Fruit fly (Drosophila melanogaster) whole organism, embryonic: ENCODE results near the gene CG6788.
A peak's percentile ranks its signal among the peaks of the same experiment; 100 is the strongest.

Source experiments
- B-H2 ChIP-seq: fragments of 200-800 bp; sonication (Bioruptor generic); optimal IDR thresholded peaks from 2 replicates; lab custom pipeline; 2018; ENCODE audit warnings: missing biosample characterization, mild to moderate bottlenecking, missing genetic modification characterization
- CG10147 ChIP-seq: fragments of 200-800 bp; sonication (Bioruptor generic); optimal IDR thresholded peaks from 2 replicates; lab custom pipeline; 2019; ENCODE audit warnings: missing biosample characterization, mild to moderate bottlenecking, missing genetic modification characterization, moderate library complexity
- CG10267 ChIP-seq: fragments of 200-800 bp; sonication (Bioruptor generic); optimal IDR thresholded peaks from 2 replicates; lab custom pipeline; 2018; ENCODE audit warnings: missing biosample characterization, mild to moderate bottlenecking, missing genetic modification characterization, moderate library complexity
- CG10979 ChIP-seq: fragments of 200-800 bp; sonication (Bioruptor generic); optimal IDR thresholded peaks from 2 replicates; lab custom pipeline; 2018; ENCODE audit warnings: missing biosample characterization, mild to moderate bottlenecking, missing genetic modification characterization, moderate library complexity
- CG12299 ChIP-seq: fragments of 200-800 bp; sonication (Bioruptor generic); optimal IDR thresholded peaks from 2 replicates; lab custom pipeline; 2018; ENCODE audit warnings: missing biosample characterization, mild to moderate bottlenecking, missing genetic modification characterization
- CG12391 ChIP-seq: fragments of 200-800 bp; sonication (Bioruptor generic); optimal IDR thresholded peaks from 3 replicates; lab custom pipeline; 2018; ENCODE audit warnings: missing biosample characterization, mild to moderate bottlenecking, missing genetic modification characterization, moderate library complexity
- CG12659 ChIP-seq: fragments of 200-800 bp; sonication (Bioruptor generic); optimal IDR thresholded peaks from 3 replicates; lab custom pipeline; 2017; ENCODE audit warnings: mild to moderate bottlenecking, missing biosample characterization, missing genetic modification reagents, missing genetic modification characterization
- CG13296 ChIP-seq: fragments of 200-800 bp; sonication (Bioruptor generic); optimal IDR thresholded peaks from 3 replicates; lab custom pipeline; 2018; ENCODE audit warnings: missing biosample characterization, mild to moderate bottlenecking, missing genetic modification characterization
- CG13775 ChIP-seq: fragments of 200-800 bp; sonication (Bioruptor generic); optimal IDR thresholded peaks from 3 replicates; lab custom pipeline; 2017; ENCODE audit warnings: missing biosample characterization, mild to moderate bottlenecking, missing genetic modification characterization
- CG14710 ChIP-seq: fragments of 200-800 bp; sonication (Bioruptor generic); optimal IDR thresholded peaks from 3 replicates; lab custom pipeline; 2019; ENCODE audit warnings: missing biosample characterization, mild to moderate bottlenecking, missing genetic modification characterization, moderate library complexity
- CG1603 ChIP-seq: fragments of 200-800 bp; sonication (Bioruptor generic); optimal IDR thresholded peaks from 2 replicates; lab custom pipeline; 2019; ENCODE audit warnings: missing biosample characterization, mild to moderate bottlenecking, missing genetic modification characterization, moderate library complexity
- CG17186 ChIP-seq: fragments of 200-800 bp; sonication (Bioruptor generic); optimal IDR thresholded peaks from 3 replicates; lab custom pipeline; 2017; ENCODE audit warnings: missing biosample characterization, missing genetic modification reagents, missing genetic modification characterization
- CG17829 ChIP-seq: fragments of 200-800 bp; optimal IDR thresholded peaks from 2 replicates; lab custom pipeline; 2019; ENCODE audit warnings: missing biosample characterization, mild to moderate bottlenecking, missing genetic modification characterization, moderate library complexity
- CG18262 ChIP-seq: fragments of 200-800 bp; optimal IDR thresholded peaks from 3 replicates; lab custom pipeline; 2019; ENCODE audit warnings: missing biosample characterization, mild to moderate bottlenecking, missing genetic modification characterization, moderate library complexity
- CG2712 ChIP-seq: fragments of 200-800 bp; optimal IDR thresholded peaks from 3 replicates; lab custom pipeline; 2019; ENCODE audit warnings: missing biosample characterization, mild to moderate bottlenecking, missing genetic modification characterization, moderate library complexity
- CG30020 ChIP-seq: fragments of 200-800 bp; optimal IDR thresholded peaks from 2 replicates; lab custom pipeline; 2019; ENCODE audit warnings: missing biosample characterization, mild to moderate bottlenecking, missing genetic modification characterization, moderate library complexity
- CG30403 ChIP-seq: fragments of 200-800 bp; sonication (Bioruptor generic); optimal IDR thresholded peaks from 3 replicates; lab custom pipeline; 2016; ENCODE audit warnings: missing biosample characterization, missing genetic modification characterization
- CG31441 ChIP-seq: fragments of 200-800 bp; sonication (Bioruptor generic); IDR thresholded peaks from 2 replicates; pipeline ENCODE4 v1.3.6; 2022; ENCODE audit warnings: missing biosample characterization, missing genetic modification characterization
- CG32767 ChIP-seq: fragments of 200-800 bp; sonication (Bioruptor generic); IDR thresholded peaks from 2 replicates; pipeline ENCODE4 v1.3.6; 2022; ENCODE audit warnings: missing biosample characterization, missing genetic modification characterization
- CG33557 ChIP-seq: fragments of 200-800 bp; sonication (Bioruptor generic); optimal IDR thresholded peaks from 2 replicates; lab custom pipeline; 2019; ENCODE audit warnings: missing biosample characterization, mild to moderate bottlenecking, missing genetic modification characterization, moderate library complexity
- CG3847 ChIP-seq: fragments of 200-800 bp; sonication (Bioruptor generic); IDR thresholded peaks from 2 replicates; pipeline ENCODE4 v1.3.6; 2022; ENCODE audit warnings: missing biosample characterization, missing genetic modification characterization
- CG4617 ChIP-seq: fragments of 200-800 bp; sonication (Bioruptor generic); optimal IDR thresholded peaks from 3 replicates; lab custom pipeline; 2016; ENCODE audit warnings: missing biosample characterization, missing genetic modification characterization, borderline replicate concordance
- CG4854 ChIP-seq: fragments of 200-800 bp; sonication (Bioruptor generic); optimal IDR thresholded peaks from 2 replicates; lab custom pipeline; 2016; ENCODE audit warnings: missing biosample characterization, missing genetic modification characterization, inconsistent platforms
- CG8924 ChIP-seq: fragments of 200-800 bp; optimal IDR thresholded peaks from 3 replicates; lab custom pipeline; 2019; ENCODE audit warnings: missing biosample characterization, mild to moderate bottlenecking, missing genetic modification characterization, moderate library complexity
- CG9727 ChIP-seq: fragments of 200-800 bp; sonication (Bioruptor generic); optimal IDR thresholded peaks from 3 replicates; lab custom pipeline; 2017; ENCODE audit warnings: missing biosample characterization, mild to moderate bottlenecking, missing genetic modification characterization
- CoRest ChIP-seq: fragments of 200-800 bp; sonication (Bioruptor generic); optimal IDR thresholded peaks from 3 replicates; lab custom pipeline; 2018; ENCODE audit warnings: missing biosample characterization, mild to moderate bottlenecking, missing genetic modification characterization, moderate library complexity
- E2f2 ChIP-seq: fragments of 200-800 bp; sonication (Bioruptor generic); IDR thresholded peaks from 2 replicates; pipeline ENCODE4 v1.3.6; 2022; ENCODE audit warnings: missing biosample characterization, missing genetic modification characterization
- Fer1 ChIP-seq: fragments of 200-800 bp; sonication (Bioruptor generic); optimal IDR thresholded peaks from 2 replicates; lab custom pipeline; 2017; ENCODE audit warnings: missing biosample characterization, mild to moderate bottlenecking, missing genetic modification characterization
- HmgZ ChIP-seq: fragments of 200-800 bp; sonication (Bioruptor generic); optimal IDR thresholded peaks from 2 replicates; lab custom pipeline; 2018; ENCODE audit warnings: missing biosample characterization, mild to moderate bottlenecking, missing genetic modification characterization
- MBD-R2 ChIP-seq: fragments of 200-800 bp; sonication (Bioruptor generic); IDR thresholded peaks from 2 replicates; pipeline ENCODE4 v1.3.6; 2022; ENCODE audit warnings: missing biosample characterization, missing genetic modification characterization
- Med ChIP-seq: fragments of 200-800 bp; sonication (Bioruptor generic); peaks from one replicate; lab custom pipeline; 2016; ENCODE audit warnings: missing biosample characterization, missing genetic modification characterization, mild to moderate bottlenecking, inconsistent platforms, moderate library complexity
- Pdp1 ChIP-seq, 2 experiments: fragments of 200-800 bp; sonication (Bioruptor generic); optimal IDR thresholded peaks; 3 replicates each; lab custom pipeline; 2016; ENCODE audit warnings: missing biosample characterization in 2 of 2, missing genetic modification characterization in 2 of 2, mild to moderate bottlenecking in 1 of 2, moderate library complexity in 1 of 2
- Sox102F ChIP-seq: fragments of 200-800 bp; sonication (Bioruptor generic); optimal IDR thresholded peaks from 2 replicates; lab custom pipeline; 2018; ENCODE audit warnings: missing biosample characterization, mild to moderate bottlenecking, missing genetic modification characterization, moderate library complexity
- Sry-δ ChIP-seq: fragments of 200-800 bp; sonication (Bioruptor generic); optimal IDR thresholded peaks from 2 replicates; lab custom pipeline; 2016; ENCODE audit warnings: missing biosample characterization, missing genetic modification characterization
- Vsx1 ChIP-seq: fragments of 200-800 bp; sonication (Bioruptor generic); optimal IDR thresholded peaks from 2 replicates; lab custom pipeline; 2017; ENCODE audit warnings: missing biosample characterization, mild to moderate bottlenecking, missing genetic modification characterization, missing genetic modification reagents
- YL-1 ChIP-seq: fragments of 200-800 bp; sonication (Bioruptor generic); optimal IDR thresholded peaks from 3 replicates; lab custom pipeline; 2017; ENCODE audit warnings: missing biosample characterization, mild to moderate bottlenecking, missing genetic modification characterization
- cato ChIP-seq: fragments of 200-800 bp; sonication (Bioruptor generic); optimal IDR thresholded peaks from 2 replicates; lab custom pipeline; 2016; ENCODE audit warnings: missing biosample characterization, missing genetic modification characterization, borderline replicate concordance
- dpn ChIP-seq, 2 experiments: fragments of 200-800 bp; sonication (Bioruptor generic); optimal IDR thresholded peaks; 3 replicates each; lab custom pipeline; 2016; ENCODE audit warnings: missing biosample characterization in 2 of 2, missing genetic modification characterization in 2 of 2
- gfzf ChIP-seq: fragments of 200-800 bp; sonication (Bioruptor generic); optimal IDR thresholded peaks from 2 replicates; lab custom pipeline; 2016; ENCODE audit warnings: missing biosample characterization, mild to moderate bottlenecking, missing genetic modification characterization, moderate library complexity
- grau ChIP-seq: fragments of 200-800 bp; optimal IDR thresholded peaks from 3 replicates; lab custom pipeline; 2019; ENCODE audit warnings: missing biosample characterization, mild to moderate bottlenecking, missing genetic modification characterization, moderate library complexity
- lilli ChIP-seq: fragments of 200-800 bp; sonication (Bioruptor generic); optimal IDR thresholded peaks from 3 replicates; lab custom pipeline; 2016; ENCODE audit warnings: missing biosample characterization, missing genetic modification characterization
- lmd ChIP-seq: fragments of 200-800 bp; sonication (Bioruptor generic); IDR thresholded peaks from 2 replicates; pipeline ENCODE4 v1.3.6; 2022; ENCODE audit warnings: missing biosample characterization, missing genetic modification characterization
- mirr ChIP-seq: fragments of 200-800 bp; sonication (Bioruptor generic); optimal IDR thresholded peaks from 3 replicates; lab custom pipeline; 2018; ENCODE audit warnings: missing biosample characterization, mild to moderate bottlenecking, missing genetic modification characterization
- nmo ChIP-seq: fragments of 200-800 bp; sonication (Bioruptor generic); optimal IDR thresholded peaks from 2 replicates; lab custom pipeline; 2018; ENCODE audit warnings: missing biosample characterization, mild to moderate bottlenecking, missing genetic modification characterization, moderate library complexity
- nom ChIP-seq: fragments of 200-800 bp; sonication (Bioruptor generic); optimal IDR thresholded peaks from 2 replicates; lab custom pipeline; 2017; ENCODE audit warnings: missing biosample characterization, missing genetic modification characterization, mild to moderate bottlenecking, moderate library complexity, missing genetic modification reagents
- pan ChIP-seq, 4 experiments: fragments of >200 bp in 3 of 4; fragments of 200-800 bp in 1 of 4; sonication (Bioruptor generic) in 1 of 4; optimal IDR thresholded peaks in 3 of 4; IDR thresholded peaks in 1 of 4; 2 replicates each; pipeline versions ENCODE4 v1.3.6 to Lab custom; 2017 to 2022; ENCODE audit warnings: missing biosample characterization in 2 of 4, missing genetic modification characterization in 2 of 4, mixed read lengths in 1 of 4
- phol ChIP-seq: fragments of 200-800 bp; sonication (Bioruptor generic); optimal IDR thresholded peaks from 3 replicates; lab custom pipeline; 2018; ENCODE audit warnings: missing biosample characterization, mild to moderate bottlenecking, missing genetic modification characterization, moderate library complexity
- sens ChIP-seq: fragments of 200-800 bp; sonication (Bioruptor generic); peaks from one replicate; lab custom pipeline; 2016; ENCODE audit warnings: missing biosample characterization, missing genetic modification characterization
- trem ChIP-seq: fragments of 200-800 bp; optimal IDR thresholded peaks from 3 replicates; lab custom pipeline; 2019; ENCODE audit warnings: missing biosample characterization, mild to moderate bottlenecking, missing genetic modification characterization, moderate library complexity

CG6788 gene

DNA sequence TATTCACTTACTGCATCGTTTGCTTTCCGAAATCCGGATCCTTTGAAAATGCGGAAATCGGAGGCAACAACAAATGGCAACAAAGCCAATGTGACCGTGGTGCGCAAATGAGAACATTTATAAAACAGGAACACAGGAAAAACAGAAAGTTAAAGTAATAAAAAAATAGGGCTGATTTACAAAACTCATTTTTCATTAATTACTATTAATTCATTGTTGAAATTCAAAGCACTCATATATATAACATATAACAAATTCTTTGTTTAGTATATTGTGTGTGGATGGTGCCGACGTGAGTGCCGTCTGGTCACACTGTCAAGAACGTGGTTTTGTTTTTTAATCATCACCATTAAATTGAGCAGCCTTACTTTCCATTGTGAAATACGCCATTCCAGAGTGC lies 27.3 kb upstream of the CG6788 start, which contains the start of the genes Arp8 and CG6769:
Gene Arp8, minus strand, starts transcription at position 90 of the 400 bp plus-strand sequence.
Gene CG6769, plus strand, starts transcription at position 292 of the 400 bp plus-strand sequence.
- TF ChIP-seq CG13775 (peak; percentile 36), CG12299 (tag; lab: Kevin White, UChicago) (peak; percentile 17), nmo (GFP tag; lab: Kevin White, UChicago) (peak; percentile 12), gfzf (GFP tag; lab: Kevin White, UChicago) (peak; percentile 68), CG31441 (GFP tag; lab: Robert Waterston, UW) (no peak), CG10979 (tag; lab: Kevin White, UChicago) (peak; percentile 40), CG18262 (tag; lab: Kevin White, UChicago) (peak; percentile 21), CG30403 (GFP tag; lab: Kevin White, UChicago) (peak; percentile 19), nom (GFP tag; lab: Kevin White, UChicago) (peak; percentile 2), CG12659 (peak; percentile 32), CG13296 (GFP tag; lab: Kevin White, UChicago) (peak; percentile 8), CG30020 (tag; lab: Kevin White, UChicago) (peak; percentile 34), mirr (GFP tag; lab: Kevin White, UChicago) (no peak), E2f2 (GFP tag; lab: Robert Waterston, UW) (peak; percentile 34; the same call in 1 of the 2 replicates), CG10267 (tag; lab: Kevin White, UChicago) (peak; percentile 52), phol (tag; lab: Kevin White, UChicago) (peak; percentile 54), trem (peak; percentile 68), Sox102F (GFP tag; lab: Kevin White, UChicago) (no peak), CG9727 (peak; percentile 19), CG32767 (no peak), CG12391 (peak; percentile 55), lilli (GFP tag; lab: Kevin White, UChicago) (peak; percentile 6), CG17186 (GFP tag; lab: Kevin White, UChicago) (peak; percentile 46), CG2712 (peak; percentile 19), MBD-R2 (peak; percentile 74), CG17829 (tag; lab: Kevin White, UChicago) (peak; percentile 27), CG1603 (tag; lab: Kevin White, UChicago) (peak; percentile 31), CG4617 (GFP tag; lab: Kevin White, UChicago) (peak; percentile 28), HmgZ (tag; lab: Kevin White, UChicago) (peak; percentile 30), CG4854 (no peak), B-H2 (GFP tag; lab: Kevin White, UChicago) (peak; percentile 1), YL-1 (GFP tag; lab: Kevin White, UChicago) (peak; percentile 63), grau (peak; percentile 57), Med (GFP tag; lab: Kevin White, UChicago) (peak; percentile 82), CG14710 (peak; percentile 61), CG33557 (peak; percentile 22), Vsx1 (GFP tag; lab: Kevin White, UChicago) (no peak), sens (GFP tag; lab: Kevin White, UChicago) (peak; percentile 58), CG8924 (tag; lab: Kevin White, UChicago) (peak; percentile 47), pan (optimal IDR thresholded peaks at IDR 0.05; lab: Kevin White, UChicago) (no peak), pan (GFP tag; optimal IDR thresholded peaks at IDR 0.05 in 1 of 2, IDR thresholded peaks at IDR 0.05 in 1 of 2) (no peak), cato (peak; percentile 16), CoRest (peak; percentile 40), lmd (no peak), CG10147 (GFP tag; lab: Kevin White, UChicago) (peak; percentile 22), CG3847 (GFP tag; lab: Robert Waterston, UW) (peak; percentile 18; the same call in 1 of the 2 replicates), Sry-δ (GFP tag; lab: Kevin White, UChicago) (peak; percentile 14), Pdp1 (GFP tag; optimal IDR thresholded peaks at IDR 0.05; lab: Kevin White, UChicago) (peak in 1 of 2 experiments; percentile 26), dpn (GFP tag; optimal IDR thresholded peaks at IDR 0.05; lab: Kevin White, UChicago) (peak in 1 of 2 experiments; percentile 16), Fer1 (peak; percentile 45)
